Worm (Caenorhabditis elegans) whole organism, L4/young adult: ENCODE measurements around the gene rga-9.

ENCODE experiments used
- W03F9.2 ChIP-seq: fragments of 150-350 bp; optimal IDR thresholded peaks from 2 replicates; lab custom pipeline; 2014; ENCODE audit warnings: missing biosample characterization, missing genetic modification characterization
- dao-5 ChIP-seq: sonication (generic microtip); optimal IDR thresholded peaks from 2 replicates; lab custom pipeline; 2016; ENCODE audit warnings: missing genotype, missing genetic modification characterization, moderate library complexity, missing compliant biosample characterization
- him-1 ChIP-seq: sonication (generic microtip); optimal IDR thresholded peaks from 2 replicates; lab custom pipeline; 2016; ENCODE audit warnings: missing genotype, missing genetic modification reagents, missing genetic modification characterization, missing compliant biosample characterization

DNA sequence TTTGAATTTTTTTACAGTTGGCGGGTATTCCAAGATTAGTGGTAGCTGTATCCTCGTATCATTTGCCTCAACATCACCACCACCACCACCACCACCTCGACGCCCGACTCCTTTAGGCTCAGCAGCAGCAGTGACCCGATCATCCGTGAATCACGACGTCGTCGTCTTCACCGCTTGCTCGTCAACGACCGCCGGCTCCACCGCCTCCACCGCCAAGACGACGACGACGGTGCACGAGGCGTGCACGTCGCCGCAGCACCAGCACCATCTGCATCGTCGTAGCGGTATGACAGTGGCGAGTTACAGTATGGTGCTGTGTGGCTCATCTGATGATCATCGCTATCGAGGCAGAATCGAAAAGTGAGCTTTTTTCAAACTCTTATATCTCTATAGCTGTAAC, at the start of gene rga-9:
- TF ChIP-seq him-1 (tag; lab: Kevin White, UChicago) (no peak), W03F9.2 (no peak), dao-5 (tag; lab: Kevin White, UChicago) (no peak)
